Fruit fly (Drosophila melanogaster) whole organism, adult: ENCODE data around the gene CG7557.

ENCODE experiments used
- CG11617 ChIP-seq: fragments of 200-800 bp; sonication (Bioruptor generic); optimal IDR thresholded peaks from 2 replicates; lab custom pipeline; 2017; ENCODE audit warnings: mild to moderate bottlenecking, missing biosample characterization, missing genetic modification reagents, missing genetic modification characterization
- CG12768 ChIP-seq: fragments of 200-800 bp; sonication (Bioruptor generic); optimal IDR thresholded peaks from 2 replicates; lab custom pipeline; 2017; ENCODE audit warnings: missing biosample characterization, missing genetic modification characterization, mild to moderate bottlenecking, moderate library complexity, missing genetic modification reagents
- CG14711 ChIP-seq: fragments of 200-800 bp; sonication (Bioruptor generic); optimal IDR thresholded peaks from 2 replicates; lab custom pipeline; 2018; ENCODE audit warnings: missing biosample characterization, mild to moderate bottlenecking, missing genetic modification characterization, moderate library complexity
- CG1620 ChIP-seq: fragments of 200-800 bp; sonication (Bioruptor generic); optimal IDR thresholded peaks from 2 replicates; lab custom pipeline; 2016; ENCODE audit warnings: missing biosample characterization, missing genetic modification characterization
- CG33017 ChIP-seq: fragments of 200-800 bp; sonication (Bioruptor generic); optimal IDR thresholded peaks from 2 replicates; lab custom pipeline; 2018; ENCODE audit warnings: missing biosample characterization, mild to moderate bottlenecking, missing genetic modification characterization, moderate library complexity
- CG7101 ChIP-seq: fragments of 200-800 bp; sonication (Bioruptor generic); optimal IDR thresholded peaks from 2 replicates; lab custom pipeline; 2018; ENCODE audit warnings: missing biosample characterization, mild to moderate bottlenecking, missing genetic modification characterization, moderate library complexity
- cic ChIP-seq: fragments of 200-800 bp; sonication (Bioruptor generic); optimal IDR thresholded peaks from 2 replicates; lab custom pipeline; 2017; ENCODE audit warnings: missing biosample characterization, mild to moderate bottlenecking, missing genetic modification characterization, moderate library complexity
- kay ChIP-seq: fragments of 200-800 bp; sonication (Bioruptor generic); peaks from one replicate; lab custom pipeline; 2016; ENCODE audit warnings: missing biosample characterization, missing genetic modification characterization, borderline replicate concordance
- toe ChIP-seq: fragments of 200-800 bp; sonication (Bioruptor generic); optimal IDR thresholded peaks from 2 replicates; lab custom pipeline; 2016; ENCODE audit warnings: missing biosample characterization, missing genetic modification characterization

- no peak for TF ChIP-seq CG33017 (tag; lab: Kevin White, UChicago)
- no peak for TF ChIP-seq CG1620 (GFP tag; lab: Kevin White, UChicago)
- TF ChIP-seq CG14711: no peak
- TF ChIP-seq CG11617 (GFP tag; lab: Kevin White, UChicago): no peak
- TF ChIP-seq cic (GFP tag; lab: Kevin White, UChicago): no peak
- no peak for TF ChIP-seq toe (GFP tag; lab: Kevin White, UChicago)
- TF ChIP-seq kay (GFP tag; lab: Kevin White, UChicago): no peak
- no peak for TF ChIP-seq CG7101 (tag; lab: Kevin White, UChicago)
- TF ChIP-seq CG12768 (GFP tag; lab: Kevin White, UChicago): no peak
These were observed 29.7 kb downstream of the CG7557 start, which contains the start of gene Vha16-2 for dm6 chr3L:11474658-11475057.
